Fruit fly (Drosophila melanogaster) whole organism, embryonic: Measurements from ENCODE around the gene Calr.
A peak's percentile ranks its signal among the peaks of the same experiment; 100 is the strongest.

ENCODE experiments used
- ATbp ChIP-seq: fragments of 200-800 bp; sonication (Bioruptor generic); optimal IDR thresholded peaks from 2 replicates; lab custom pipeline; 2017; ENCODE audit warnings: missing biosample characterization, mild to moderate bottlenecking, missing genetic modification characterization, missing genetic modification reagents
- Atf-2 ChIP-seq: fragments of 200-800 bp; sonication (Bioruptor generic); optimal IDR thresholded peaks from 2 replicates; lab custom pipeline; 2016; ENCODE audit warnings: missing biosample characterization, missing genetic modification characterization
- Atf3 ChIP-seq: fragments of 200-800 bp; sonication (Bioruptor generic); optimal IDR thresholded peaks from 3 replicates; lab custom pipeline; 2016; ENCODE audit warnings: missing biosample characterization, missing genetic modification characterization
- Atf6 ChIP-seq: fragments of 200-800 bp; sonication (Bioruptor generic); IDR thresholded peaks from 2 replicates; pipeline ENCODE4 v1.3.6; 2022; ENCODE audit warnings: missing biosample characterization, missing genetic modification characterization
- B-H2 ChIP-seq: fragments of 200-800 bp; sonication (Bioruptor generic); optimal IDR thresholded peaks from 2 replicates; lab custom pipeline; 2018; ENCODE audit warnings: missing biosample characterization, mild to moderate bottlenecking, missing genetic modification characterization
- CG10565 ChIP-seq: fragments of 200-800 bp; sonication (Bioruptor generic); optimal IDR thresholded peaks from 3 replicates; lab custom pipeline; 2016; ENCODE audit warnings: missing biosample characterization, mild to moderate bottlenecking, missing genetic modification characterization
- CG10979 ChIP-seq: fragments of 200-800 bp; sonication (Bioruptor generic); optimal IDR thresholded peaks from 2 replicates; lab custom pipeline; 2018; ENCODE audit warnings: missing biosample characterization, mild to moderate bottlenecking, missing genetic modification characterization, moderate library complexity
- CG11093 ChIP-seq: fragments of 200-800 bp; sonication (Bioruptor generic); IDR thresholded peaks from 3 replicates; pipeline ENCODE4 v1.3.6; 2022; ENCODE audit warnings: missing biosample characterization, missing genetic modification characterization
- CG12391 ChIP-seq: fragments of 200-800 bp; sonication (Bioruptor generic); optimal IDR thresholded peaks from 3 replicates; lab custom pipeline; 2018; ENCODE audit warnings: missing biosample characterization, mild to moderate bottlenecking, missing genetic modification characterization, moderate library complexity
- CG13424 ChIP-seq: fragments of 200-800 bp; sonication (Bioruptor generic); optimal IDR thresholded peaks from 2 replicates; lab custom pipeline; 2019; ENCODE audit warnings: missing biosample characterization, mild to moderate bottlenecking, missing genetic modification characterization, moderate library complexity
- CG13894 ChIP-seq: fragments of 200-800 bp; sonication (Bioruptor generic); optimal IDR thresholded peaks from 3 replicates; lab custom pipeline; 2018; ENCODE audit warnings: missing biosample characterization, mild to moderate bottlenecking, missing genetic modification characterization, moderate library complexity
- CG14014 ChIP-seq: fragments of 200-800 bp; sonication (Bioruptor generic); IDR thresholded peaks from 2 replicates; pipeline ENCODE4 v1.3.6; 2022; ENCODE audit warnings: missing biosample characterization, missing genetic modification characterization
- CG17568 ChIP-seq: fragments of 200-800 bp; sonication (Bioruptor generic); optimal IDR thresholded peaks from 2 replicates; lab custom pipeline; 2018; ENCODE audit warnings: missing biosample characterization, mild to moderate bottlenecking, missing genetic modification characterization, moderate library complexity
- CG17829 ChIP-seq: fragments of 200-800 bp; optimal IDR thresholded peaks from 2 replicates; lab custom pipeline; 2019; ENCODE audit warnings: missing biosample characterization, mild to moderate bottlenecking, missing genetic modification characterization, moderate library complexity
- CG17912 ChIP-seq: fragments of 200-800 bp; sonication (Bioruptor generic); optimal IDR thresholded peaks from 2 replicates; lab custom pipeline; 2018; ENCODE audit warnings: missing biosample characterization, mild to moderate bottlenecking, missing genetic modification characterization
- CG18011 ChIP-seq: fragments of 200-800 bp; sonication (Bioruptor generic); optimal IDR thresholded peaks from 2 replicates; lab custom pipeline; 2017; ENCODE audit warnings: missing biosample characterization, missing genetic modification characterization, mild to moderate bottlenecking, moderate library complexity, missing genotype
- CG18262 ChIP-seq: fragments of 200-800 bp; optimal IDR thresholded peaks from 3 replicates; lab custom pipeline; 2019; ENCODE audit warnings: missing biosample characterization, mild to moderate bottlenecking, missing genetic modification characterization, moderate library complexity
- CG2120 ChIP-seq: fragments of 200-800 bp; sonication (Bioruptor generic); optimal IDR thresholded peaks from 3 replicates; lab custom pipeline; 2016; ENCODE audit warnings: missing biosample characterization, missing genetic modification characterization
- CG2202 ChIP-seq: fragments of 200-800 bp; sonication (Bioruptor generic); optimal IDR thresholded peaks from 2 replicates; lab custom pipeline; 2018; ENCODE audit warnings: missing biosample characterization, mild to moderate bottlenecking, missing genetic modification characterization
- CG32532 ChIP-seq: fragments of 200-800 bp; sonication (Bioruptor generic); IDR thresholded peaks from 2 replicates; pipeline ENCODE4 v1.3.6; 2022; ENCODE audit warnings: missing biosample characterization, missing genetic modification characterization
- CG4707 ChIP-seq: fragments of 200-800 bp; sonication (Bioruptor generic); optimal IDR thresholded peaks from 2 replicates; lab custom pipeline; 2018; ENCODE audit warnings: missing biosample characterization, mild to moderate bottlenecking, missing genetic modification characterization, moderate library complexity
- CG4820 ChIP-seq: fragments of 200-800 bp; sonication (Bioruptor generic); optimal IDR thresholded peaks from 3 replicates; lab custom pipeline; 2016; ENCODE audit warnings: missing biosample characterization, missing genetic modification characterization
- CG9437 ChIP-seq: fragments of 200-800 bp; sonication (Bioruptor generic); optimal IDR thresholded peaks from 2 replicates; lab custom pipeline; 2018; ENCODE audit warnings: missing biosample characterization, mild to moderate bottlenecking, missing genetic modification characterization
- CG9609 ChIP-seq: fragments of 200-800 bp; sonication (Bioruptor generic); optimal IDR thresholded peaks from 3 replicates; lab custom pipeline; 2016; ENCODE audit warnings: missing biosample characterization, missing genetic modification characterization
- CG9797 ChIP-seq: fragments of 200-800 bp; sonication (Bioruptor generic); optimal IDR thresholded peaks from 3 replicates; lab custom pipeline; 2018; ENCODE audit warnings: missing biosample characterization, mild to moderate bottlenecking, missing genetic modification characterization
- Doc2 ChIP-seq: fragments of 200-800 bp; sonication (Bioruptor generic); IDR thresholded peaks from 2 replicates; pipeline ENCODE4 v1.3.6; 2022; ENCODE audit warnings: missing biosample characterization, missing genetic modification characterization
- Doc3 ChIP-seq: fragments of 200-800 bp; sonication (Bioruptor generic); IDR thresholded peaks from 3 replicates; pipeline ENCODE4 v1.3.6; 2022; ENCODE audit warnings: missing biosample characterization, missing genetic modification characterization; ENCODE audit not compliant: partially characterized antibody
- Dp ChIP-seq: fragments of 200-800 bp; sonication (Bioruptor generic); optimal IDR thresholded peaks from 2 replicates; lab custom pipeline; 2018; ENCODE audit warnings: missing biosample characterization, mild to moderate bottlenecking, missing genetic modification characterization, moderate library complexity
- HLHmδ ChIP-seq: fragments of 200-800 bp; sonication (Bioruptor generic); optimal IDR thresholded peaks from 2 replicates; lab custom pipeline; 2018; ENCODE audit warnings: missing biosample characterization, mild to moderate bottlenecking, missing genetic modification characterization, moderate library complexity
- Hr3 ChIP-seq: fragments of 200-800 bp; sonication (Bioruptor generic); optimal IDR thresholded peaks from 3 replicates; lab custom pipeline; 2016; ENCODE audit warnings: missing biosample characterization, missing genetic modification characterization
- Nf-YC ChIP-seq: fragments of 200-800 bp; optimal IDR thresholded peaks from 3 replicates; lab custom pipeline; 2019; ENCODE audit warnings: missing biosample characterization, mild to moderate bottlenecking, missing genetic modification characterization, moderate library complexity
- Scr ChIP-seq: fragments of 200-800 bp; sonication (Bioruptor generic); IDR thresholded peaks from 2 replicates; pipeline ENCODE4 v1.3.6; 2022; ENCODE audit warnings: missing biosample characterization, missing genetic modification characterization; ENCODE audit not compliant: partially characterized antibody
- Trl ChIP-seq, 3 experiments: fragments of >200 bp in 2 of 3; fragments of 200-800 bp in 1 of 3; sonication (Bioruptor generic) in 1 of 3; optimal IDR thresholded peaks; 2 replicates in 1 of 3; 3 replicates in 2 of 3; lab custom pipeline; 2016 to 2017; ENCODE audit warnings: missing biosample characterization in 1 of 3, missing genetic modification characterization in 1 of 3
- al ChIP-seq: fragments of 200-800 bp; sonication (Bioruptor generic); IDR thresholded peaks from 2 replicates; pipeline ENCODE4 v1.3.6; 2022; ENCODE audit warnings: missing biosample characterization, missing genetic modification characterization
- gcm2 ChIP-seq: fragments of 200-800 bp; sonication (Bioruptor generic); optimal IDR thresholded peaks from 2 replicates; lab custom pipeline; 2016; ENCODE audit warnings: missing biosample characterization, missing genetic modification characterization
- grn ChIP-seq: fragments of 200-800 bp; sonication (Bioruptor generic); optimal IDR thresholded peaks from 3 replicates; lab custom pipeline; 2017; ENCODE audit warnings: missing biosample characterization, missing genetic modification characterization
- hkb ChIP-seq, 2 experiments: fragments of 200-800 bp in 1 of 2; fragments of >200 bp in 1 of 2; sonication (Bioruptor generic) in 1 of 2; IDR thresholded peaks in 1 of 2; optimal IDR thresholded peaks in 1 of 2; 2 replicates each; pipeline versions ENCODE4 v1.3.6 to Lab custom; 2017 to 2022; ENCODE audit warnings: missing biosample characterization in 1 of 2, missing genetic modification characterization in 1 of 2
- ind ChIP-seq: fragments of 200-800 bp; sonication (Bioruptor generic); optimal IDR thresholded peaks from 3 replicates; lab custom pipeline; 2016; ENCODE audit warnings: missing biosample characterization, missing genetic modification characterization
- klu ChIP-seq: fragments of 200-800 bp; sonication (Bioruptor generic); IDR thresholded peaks from 2 replicates; pipeline ENCODE4 v1.3.6; 2022; ENCODE audit warnings: missing biosample characterization, missing genetic modification characterization
- lov ChIP-seq, 2 experiments: fragments of 200-800 bp in 1 of 2; fragments of >200 bp in 1 of 2; sonication (Bioruptor generic) in 1 of 2; IDR thresholded peaks in 1 of 2; optimal IDR thresholded peaks in 1 of 2; 2 replicates in 1 of 2; 3 replicates in 1 of 2; pipeline versions ENCODE4 v1.3.6 to Lab custom; 2017 to 2022; ENCODE audit warnings: missing biosample characterization in 1 of 2, missing genetic modification characterization in 1 of 2
- pb ChIP-seq: fragments of 200-800 bp; sonication (Bioruptor generic); optimal IDR thresholded peaks from 3 replicates; lab custom pipeline; 2016; ENCODE audit warnings: missing biosample characterization, missing genetic modification characterization
- prd ChIP-seq, 3 experiments: fragments of >200 bp in 2 of 3; fragments of 200-800 bp in 1 of 3; sonication (Bioruptor generic) in 1 of 3; optimal IDR thresholded peaks in 2 of 3; IDR thresholded peaks in 1 of 3; 2 replicates in 2 of 3; 3 replicates in 1 of 3; pipeline versions ENCODE4 v1.3.6 to Lab custom; 2017 to 2022; ENCODE audit warnings: missing biosample characterization in 1 of 3, missing genetic modification characterization in 1 of 3
- sd ChIP-seq: fragments of 200-800 bp; sonication (Bioruptor generic); optimal IDR thresholded peaks from 3 replicates; lab custom pipeline; 2018; ENCODE audit warnings: missing biosample characterization, mild to moderate bottlenecking, missing genetic modification characterization, moderate library complexity
- sens ChIP-seq: fragments of 200-800 bp; sonication (Bioruptor generic); peaks from one replicate; lab custom pipeline; 2016; ENCODE audit warnings: missing biosample characterization, missing genetic modification characterization
- sug ChIP-seq: fragments of 200-800 bp; optimal IDR thresholded peaks from 2 replicates; lab custom pipeline; 2019; ENCODE audit warnings: missing biosample characterization, mild to moderate bottlenecking, missing genetic modification characterization, moderate library complexity
- tio ChIP-seq: fragments of 200-800 bp; sonication (Bioruptor generic); optimal IDR thresholded peaks from 2 replicates; lab custom pipeline; 2017; ENCODE audit warnings: missing biosample characterization, missing genetic modification characterization, inconsistent platforms
- wek ChIP-seq: fragments of 200-800 bp; sonication (Bioruptor generic); optimal IDR thresholded peaks from 3 replicates; lab custom pipeline; 2018; ENCODE audit warnings: missing biosample characterization, mild to moderate bottlenecking, missing genetic modification characterization, moderate library complexity
- zen ChIP-seq: fragments of 200-800 bp; sonication (Bioruptor generic); optimal IDR thresholded peaks from 3 replicates; lab custom pipeline; 2018; ENCODE audit warnings: missing biosample characterization, mild to moderate bottlenecking, missing genetic modification characterization, moderate library complexity

Calr gene

DNA sequence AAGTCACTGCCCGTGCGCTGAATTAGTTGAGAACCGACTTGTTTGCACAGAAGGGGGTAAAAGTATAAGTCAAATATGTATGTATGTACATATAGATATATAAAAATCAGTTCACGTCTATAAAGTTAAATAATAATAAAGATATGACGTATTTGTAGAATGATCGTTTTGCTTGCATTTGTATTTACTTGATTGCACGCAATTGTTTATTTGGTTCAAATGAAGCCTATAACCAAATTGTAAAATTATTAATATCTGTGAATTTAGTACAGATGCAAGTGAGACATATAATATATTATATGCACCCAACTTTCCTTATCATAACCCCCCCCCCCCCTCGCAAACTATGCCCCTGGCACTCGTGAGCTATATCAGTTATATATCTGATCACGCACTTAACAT lies 30.1 kb downstream of the Calr start (continued):
- TF ChIP-seq CG18011 (peak; percentile 14), wek (peak; percentile 31), Atf3 (GFP tag; lab: Kevin White, UChicago) (no peak), CG17568 (peak; percentile 36), zen (tag; lab: Kevin White, UChicago) (peak; percentile 6), Atf-2 (no peak), ATbp (peak; percentile 67), CG10565 (no peak), CG2120 (GFP tag; lab: Kevin White, UChicago) (peak; percentile 63), klu (GFP tag; lab: Robert Waterston, UW) (no peak), sd (peak; percentile 2), CG4820 (GFP tag; lab: Kevin White, UChicago) (no peak), tio (GFP tag; lab: Kevin White, UChicago) (peak; percentile 23), Nf-YC (tag; lab: Kevin White, UChicago) (no peak), CG10979 (tag; lab: Kevin White, UChicago) (peak; percentile 13), B-H2 (GFP tag; lab: Kevin White, UChicago) (no peak), Doc3 (no peak), prd (optimal IDR thresholded peaks at IDR 0.05; lab: Kevin White, UChicago) (no peak), prd (GFP tag; IDR thresholded peaks at IDR 0.05; lab: Robert Waterston, UW) (peak; percentile 53; the same call in 2 of the 3 replicates), grn (peak; percentile 85), ind (peak; percentile 27), sens (GFP tag; lab: Kevin White, UChicago) (peak; percentile 72), CG13424 (peak; percentile 24), CG9797 (GFP tag; lab: Kevin White, UChicago) (no peak), hkb (optimal IDR thresholded peaks at IDR 0.05; lab: Kevin White, UChicago) (no peak), hkb (GFP tag; IDR thresholded peaks at IDR 0.05; lab: Robert Waterston, UW) (peak; percentile 59), sug (tag; lab: Kevin White, UChicago) (peak; percentile 57), CG32532 (GFP tag; lab: Robert Waterston, UW) (peak; percentile 57), Scr (GFP tag; lab: Robert Waterston, UW) (no peak), Doc2 (GFP tag; lab: Robert Waterston, UW) (no peak), CG12391 (peak; percentile 22), CG13894 (peak; percentile 58), pb (GFP tag; lab: Kevin White, UChicago) (no peak), CG14014 (GFP tag; lab: Robert Waterston, UW) (no peak), CG4707 (peak; percentile 18), CG18262 (tag; lab: Kevin White, UChicago) (peak; percentile 56), Hr3 (GFP tag; lab: Kevin White, UChicago) (no peak), Dp (GFP tag; lab: Kevin White, UChicago) (no peak), Trl (optimal IDR thresholded peaks at IDR 0.05; lab: Kevin White, UChicago) (no peak), Trl (GFP tag; optimal IDR thresholded peaks at IDR 0.05; lab: Kevin White, UChicago) (no peak), CG17912 (GFP tag; lab: Kevin White, UChicago) (no peak), CG2202 (tag; lab: Kevin White, UChicago) (peak; percentile 31), gcm2 (no peak), lov (optimal IDR thresholded peaks at IDR 0.05; lab: Kevin White, UChicago) (no peak), lov (GFP tag; IDR thresholded peaks at IDR 0.05; lab: Robert Waterston, UW) (no peak), CG17829 (tag; lab: Kevin White, UChicago) (no peak), CG9437 (GFP tag; lab: Kevin White, UChicago) (peak; percentile 12), CG9609 (no peak), al (peak; percentile 52; the same call in 1 of the 2 replicates), Atf6 (GFP tag; lab: Robert Waterston, UW) (peak; percentile 40; the same call in 1 of the 2 replicates), CG11093 (GFP tag; lab: Robert Waterston, UW) (no peak), HLHmδ (GFP tag; lab: Kevin White, UChicago) (no peak)
